Worm (Caenorhabditis elegans) whole organism, early embryonic: ENCODE data around the gene srj-37.

ENCODE experiments used
- ama-1 ChIP-seq: fragments of 150-350 bp; optimal IDR thresholded peaks from 2 replicates; lab custom pipeline; 2014
- ceh-13 ChIP-seq: fragments of 200-800 bp; sonication (Bioruptor generic); optimal IDR thresholded peaks from 2 replicates; lab custom pipeline; 2018; ENCODE audit warnings: mild to moderate bottlenecking, missing genetic modification characterization, missing compliant biosample characterization
- flt-1 ChIP-seq: fragments of 200-800 bp; sonication (Bioruptor generic); IDR thresholded peaks from 2 replicates; pipeline ENCODE4 v1.3.6; 2022; ENCODE audit warnings: missing genetic modification characterization, missing compliant biosample characterization
- hnd-1 ChIP-seq: sonication (generic microtip); optimal IDR thresholded peaks from 2 replicates; lab custom pipeline; 2016; ENCODE audit warnings: missing genetic modification characterization, missing compliant biosample characterization
- tbx-37 ChIP-seq: fragments of 200-800 bp; sonication (Bioruptor generic); conservative IDR thresholded peaks from 2 replicates; pipeline ENCODE4 v1.3.6; 2022; ENCODE audit warnings: missing genetic modification reagents, missing genetic modification characterization, missing compliant biosample characterization

DNA sequence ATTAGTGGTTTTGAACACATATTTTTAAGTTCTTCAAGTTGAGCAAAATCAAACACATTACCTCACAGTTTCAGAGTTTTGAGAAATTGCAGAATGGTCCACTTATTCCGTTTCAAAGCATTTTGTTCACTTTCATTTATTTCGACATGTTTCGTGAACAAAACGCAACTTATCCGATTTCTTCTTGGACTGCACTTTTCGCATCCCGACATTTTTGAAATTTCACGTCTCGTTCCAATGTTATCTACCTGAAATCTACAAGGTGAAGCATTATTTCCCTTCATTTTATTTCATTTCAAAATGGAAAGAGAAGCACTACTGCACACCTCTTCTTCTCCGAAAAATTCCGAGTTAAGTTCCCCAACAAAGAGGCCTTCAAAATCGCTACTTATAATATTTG, 48.2 kb upstream of the srj-37 start, which contains the start of gene ZK488.6:
- TF ChIP-seq tbx-37 (GFP tag; lab: Robert Waterston, UW) (no peak), hnd-1 (tag; lab: Kevin White, UChicago) (no peak), flt-1 (no peak), ceh-13 (GFP tag; lab: Kevin White, UChicago) (no peak), ama-1 (lab: Kevin White, UChicago) (no peak)
